Fruit fly (Drosophila melanogaster): ENCODE measurements around the gene Brd7-9.
A peak's percentile ranks its signal among the peaks of the same experiment; 100 is the strongest.

The Brd7-9 gene

dm6 chr2L:7827045-7828004 is 44.7 kb downstream of the Brd7-9 start, which contains the start of the genes Rack1 and mts (continued):
- TF ChIP-seq rib (GFP tag; IDR thresholded peaks at IDR 0.05) (peak; percentile 69), CG2875 (GFP tag; optimal IDR thresholded peaks at IDR 0.05) (peak; percentile 79), Awh (GFP tag; IDR thresholded peaks at IDR 0.05) (peak; percentile 81), CG31224 (GFP tag; IDR thresholded peaks at IDR 0.05) (peak; percentile 63), zfh2 (GFP tag; optimal IDR thresholded peaks at IDR 0.05) (peak; percentile 65), kah (GFP tag; optimal IDR thresholded peaks at IDR 0.05) (peak; percentile 83), scrt (GFP tag; optimal IDR thresholded peaks at IDR 0.05) (peak; percentile 83), CG14441 (GFP tag; IDR thresholded peaks at IDR 0.05) (peak; percentile 67), Camta (GFP tag; optimal IDR thresholded peaks at IDR 0.05) (peak; percentile 83), chn (GFP tag; optimal IDR thresholded peaks at IDR 0.05) (peak; percentile 71), CG43689 (GFP tag; IDR thresholded peaks at IDR 0.05) (peak; percentile 63; the same call in 1 of the 2 replicates), CG17612 (GFP tag; IDR thresholded peaks at IDR 0.05) (peak; percentile 69; the same call in 1 of the 2 replicates), Six4 (GFP tag; optimal IDR thresholded peaks at IDR 0.05) (peak; percentile 63), CG10565 (GFP tag; optimal IDR thresholded peaks at IDR 0.05) (no peak), Sox102F (GFP tag; optimal IDR thresholded peaks at IDR 0.05) (peak; percentile 56), ems (GFP tag; optimal IDR thresholded peaks at IDR 0.05) (peak; percentile 66), Bdp1 (GFP tag; optimal IDR thresholded peaks at IDR 0.05) (peak; percentile 68), Optix (GFP tag; IDR thresholded peaks at IDR 0.05) (peak; percentile 57; the same call in 2 of the 3 replicates), slbo (GFP tag; IDR thresholded peaks at IDR 0.05) (peak; percentile 84), chif (GFP tag; optimal IDR thresholded peaks at IDR 0.05) (peak; percentile 45 to 68), dm (GFP tag; optimal IDR thresholded peaks at IDR 0.05) (peak; percentile 92), CG4617 (GFP tag; optimal IDR thresholded peaks at IDR 0.05; ENCODE audit: borderline replicate concordance) (peak; percentile 60), gro (GFP tag; optimal IDR thresholded peaks at IDR 0.05) (peak; percentile 81), shn (GFP tag; optimal IDR thresholded peaks at IDR 0.05) (peak; percentile 72), Rfx (GFP tag; IDR thresholded peaks at IDR 0.05) (peak; percentile 93), HmgD (GFP tag; optimal IDR thresholded peaks at IDR 0.05) (no peak), PHDP (tag; optimal IDR thresholded peaks at IDR 0.05) (peak; percentile 86), corto (GFP tag; optimal IDR thresholded peaks at IDR 0.05) (peak; percentile 37), ase (GFP tag; IDR thresholded peaks at IDR 0.05) (peak; percentile 74; the same call in 2 of the 3 replicates), CG3163 (GFP tag; optimal IDR thresholded peaks at IDR 0.05) (peak; percentile 34), Gsc (GFP tag; IDR thresholded peaks at IDR 0.05) (no peak), gt (GFP tag; IDR thresholded peaks at IDR 0.05) (no peak; the same call in 1 of the 2 replicates), CG30403 (GFP tag; optimal IDR thresholded peaks at IDR 0.05) (peak; percentile 60), az2 (GFP tag; optimal IDR thresholded peaks at IDR 0.05) (peak; percentile 65), dysf (GFP tag; IDR thresholded peaks at IDR 0.05) (peak; percentile 75; the same call in 2 of the 3 replicates), seq (GFP tag; IDR thresholded peaks at IDR 0.05) (peak; percentile 72), CG9215 (GFP tag; IDR thresholded peaks at IDR 0.05) (peak; percentile 48), CG3847 (GFP tag; IDR thresholded peaks at IDR 0.05) (peak; percentile 84), CoRest (tag; optimal IDR thresholded peaks at IDR 0.05) (peak; percentile 63), B-H2 (GFP tag; optimal IDR thresholded peaks at IDR 0.05) (peak; percentile 96), Hr78 (GFP tag; optimal IDR thresholded peaks at IDR 0.05) (no peak), ATbp (GFP tag; optimal IDR thresholded peaks at IDR 0.05) (peak; percentile 85), Asciz (GFP tag; optimal IDR thresholded peaks at IDR 0.05) (peak; percentile 87), CG13624 (GFP tag; optimal IDR thresholded peaks at IDR 0.05) (peak; percentile 70), CG13424 (tag; optimal IDR thresholded peaks at IDR 0.05) (peak; percentile 43), CG31365 (tag; optimal IDR thresholded peaks at IDR 0.05) (peak; percentile 82), ttk (GFP tag; IDR thresholded peaks at IDR 0.05) (peak; percentile 69), NFAT (GFP tag; IDR thresholded peaks at IDR 0.05) (peak; percentile 88), Lpt (GFP tag; optimal IDR thresholded peaks at IDR 0.05) (no peak)
